Fruit fly (Drosophila melanogaster) whole organism, embryonic: ENCODE results near the gene Acp63F.

Source experiments
- CG10321 ChIP-seq: fragments of 200-800 bp; sonication (Bioruptor generic); IDR thresholded peaks from 2 replicates; pipeline ENCODE4 v1.3.6; 2022; ENCODE audit warnings: missing biosample characterization, missing genetic modification characterization
- CG10366 ChIP-seq: fragments of 200-800 bp; sonication (Bioruptor generic); IDR thresholded peaks from 2 replicates; pipeline ENCODE4 v1.3.6; 2022; ENCODE audit warnings: missing biosample characterization, missing genetic modification characterization
- CG10979 ChIP-seq: fragments of 200-800 bp; sonication (Bioruptor generic); optimal IDR thresholded peaks from 2 replicates; lab custom pipeline; 2018; ENCODE audit warnings: missing biosample characterization, mild to moderate bottlenecking, missing genetic modification characterization, moderate library complexity
- CG11695 ChIP-seq: fragments of 200-800 bp; sonication (Bioruptor generic); IDR thresholded peaks from 3 replicates; pipeline ENCODE4 v1.3.6; 2022; ENCODE audit warnings: missing biosample characterization, missing genetic modification characterization
- CG11696 ChIP-seq: fragments of 200-800 bp; sonication (Bioruptor generic); IDR thresholded peaks from 2 replicates; pipeline ENCODE4 v1.3.6; 2022; ENCODE audit warnings: missing biosample characterization, missing genetic modification characterization
- CG1233 ChIP-seq: fragments of 200-800 bp; sonication (Bioruptor generic); optimal IDR thresholded peaks from 4 replicates; lab custom pipeline; 2018; ENCODE audit warnings: missing biosample characterization, mild to moderate bottlenecking, missing genetic modification characterization
- CG12659 ChIP-seq: fragments of 200-800 bp; sonication (Bioruptor generic); optimal IDR thresholded peaks from 3 replicates; lab custom pipeline; 2017; ENCODE audit warnings: mild to moderate bottlenecking, missing biosample characterization, missing genetic modification reagents, missing genetic modification characterization
- CG15011 ChIP-seq: fragments of 200-800 bp; sonication (Bioruptor generic); optimal IDR thresholded peaks from 3 replicates; lab custom pipeline; 2018; ENCODE audit warnings: missing biosample characterization, mild to moderate bottlenecking, missing genetic modification characterization
- CG1602 ChIP-seq: fragments of 200-800 bp; sonication (Bioruptor generic); optimal IDR thresholded peaks from 3 replicates; lab custom pipeline; 2016; ENCODE audit warnings: missing biosample characterization, missing genetic modification characterization
- CG16815 ChIP-seq: fragments of 200-800 bp; sonication (Bioruptor generic); optimal IDR thresholded peaks from 3 replicates; lab custom pipeline; 2017; ENCODE audit warnings: missing biosample characterization, mild to moderate bottlenecking, missing genetic modification characterization
- CG31365 ChIP-seq: fragments of 200-800 bp; sonication (Bioruptor generic); optimal IDR thresholded peaks from 2 replicates; lab custom pipeline; 2018; ENCODE audit warnings: missing biosample characterization, mild to moderate bottlenecking, missing genetic modification characterization
- CG42726 ChIP-seq: fragments of 200-800 bp; sonication (Bioruptor generic); IDR thresholded peaks from 2 replicates; pipeline ENCODE4 v1.3.6; 2022; ENCODE audit warnings: missing biosample characterization, missing genetic modification characterization; ENCODE audit not compliant: partially characterized antibody
- CG4617 ChIP-seq: fragments of 200-800 bp; sonication (Bioruptor generic); optimal IDR thresholded peaks from 3 replicates; lab custom pipeline; 2016; ENCODE audit warnings: missing biosample characterization, missing genetic modification characterization, borderline replicate concordance
- CG4820 ChIP-seq: fragments of 200-800 bp; sonication (Bioruptor generic); optimal IDR thresholded peaks from 3 replicates; lab custom pipeline; 2016; ENCODE audit warnings: missing biosample characterization, missing genetic modification characterization
- CG6254 ChIP-seq: fragments of 200-800 bp; sonication (Bioruptor generic); optimal IDR thresholded peaks from 3 replicates; lab custom pipeline; 2017; ENCODE audit warnings: mild to moderate bottlenecking, missing biosample characterization, missing genetic modification reagents, missing genetic modification characterization
- CG8290 ChIP-seq, 3 experiments: fragments of 200-800 bp; sonication (Bioruptor generic); optimal IDR thresholded peaks; 2 replicates each; lab custom pipeline; 2016 to 2019; ENCODE audit warnings: missing biosample characterization in 3 of 3, missing genetic modification characterization in 3 of 3, mild to moderate bottlenecking in 2 of 3, moderate library complexity in 1 of 3
- CG8765 ChIP-seq: fragments of 200-800 bp; sonication (Bioruptor generic); IDR thresholded peaks from 2 replicates; pipeline ENCODE4 v1.3.6; 2022; ENCODE audit warnings: missing biosample characterization, missing genetic modification characterization
- CG9817 ChIP-seq: fragments of 200-800 bp; sonication (Bioruptor generic); optimal IDR thresholded peaks from 2 replicates; lab custom pipeline; 2018; ENCODE audit warnings: missing biosample characterization, mild to moderate bottlenecking, missing genetic modification characterization, moderate library complexity
- CoRest ChIP-seq: fragments of 200-800 bp; sonication (Bioruptor generic); optimal IDR thresholded peaks from 3 replicates; lab custom pipeline; 2018; ENCODE audit warnings: missing biosample characterization, mild to moderate bottlenecking, missing genetic modification characterization, moderate library complexity
- D ChIP-seq, 2 experiments: fragments of 200-800 bp in 1 of 2; fragments of >200 bp in 1 of 2; sonication (Bioruptor generic) in 1 of 2; optimal IDR thresholded peaks; 2 replicates in 1 of 2; 3 replicates in 1 of 2; lab custom pipeline; 2017; ENCODE audit warnings: mild to moderate bottlenecking in 1 of 2, missing biosample characterization in 1 of 2, missing genetic modification characterization in 1 of 2, missing genetic modification reagents in 1 of 2
- Deaf1 ChIP-seq: fragments of 200-800 bp; optimal IDR thresholded peaks from 3 replicates; lab custom pipeline; 2019; ENCODE audit warnings: missing biosample characterization, mild to moderate bottlenecking, missing genetic modification characterization, moderate library complexity
- Dfd ChIP-seq, 2 experiments: fragments of >200 bp; optimal IDR thresholded peaks; 2 replicates each; lab custom pipeline; 2017; ENCODE audit warnings: missing biosample characterization in 2 of 2, missing genetic modification characterization in 2 of 2
- Dip2 ChIP-seq: fragments of 200-800 bp; sonication (Bioruptor generic); IDR thresholded peaks from 2 replicates; pipeline ENCODE4 v1.3.6; 2022; ENCODE audit warnings: missing biosample characterization, missing genetic modification characterization
- H15 ChIP-seq: fragments of 200-800 bp; sonication (Bioruptor generic); IDR thresholded peaks from 3 replicates; pipeline ENCODE4 v1.3.6; 2022; ENCODE audit warnings: missing biosample characterization, missing genetic modification characterization
- Hr39 ChIP-seq: fragments of >200 bp; optimal IDR thresholded peaks from 2 replicates; lab custom pipeline; 2017
- Meics ChIP-seq: fragments of 200-800 bp; sonication (Bioruptor generic); optimal IDR thresholded peaks from 2 replicates; lab custom pipeline; 2017; ENCODE audit warnings: missing biosample characterization, mild to moderate bottlenecking, missing genetic modification characterization
- Mrtf ChIP-seq: fragments of 200-800 bp; sonication (Bioruptor generic); IDR thresholded peaks from 3 replicates; pipeline ENCODE4 v1.3.6; 2022; ENCODE audit warnings: missing biosample characterization, missing genetic modification characterization
- Spps ChIP-seq: fragments of 200-800 bp; sonication (Bioruptor generic); optimal IDR thresholded peaks from 2 replicates; lab custom pipeline; 2018; ENCODE audit warnings: missing biosample characterization, mild to moderate bottlenecking, missing genetic modification characterization
- Vsx1 ChIP-seq: fragments of 200-800 bp; sonication (Bioruptor generic); optimal IDR thresholded peaks from 2 replicates; lab custom pipeline; 2017; ENCODE audit warnings: missing biosample characterization, mild to moderate bottlenecking, missing genetic modification characterization, missing genetic modification reagents
- ash1 ChIP-seq: fragments of 200-800 bp; sonication (Bioruptor generic); optimal IDR thresholded peaks from 2 replicates; lab custom pipeline; 2018; ENCODE audit warnings: missing biosample characterization, mild to moderate bottlenecking, missing genetic modification characterization
- bcd ChIP-seq: fragments of 200-800 bp; sonication (Bioruptor generic); optimal IDR thresholded peaks from 2 replicates; lab custom pipeline; 2017; ENCODE audit warnings: missing biosample characterization, mild to moderate bottlenecking, missing genetic modification characterization
- btn ChIP-seq: fragments of 200-800 bp; sonication (Bioruptor generic); optimal IDR thresholded peaks from 2 replicates; lab custom pipeline; 2016; ENCODE audit warnings: missing biosample characterization, missing genetic modification characterization
- cato ChIP-seq: fragments of 200-800 bp; sonication (Bioruptor generic); optimal IDR thresholded peaks from 2 replicates; lab custom pipeline; 2016; ENCODE audit warnings: missing biosample characterization, missing genetic modification characterization, borderline replicate concordance
- caup ChIP-seq: fragments of 200-800 bp; sonication (Bioruptor generic); optimal IDR thresholded peaks from 3 replicates; lab custom pipeline; 2017; ENCODE audit warnings: missing biosample characterization, mild to moderate bottlenecking, missing genetic modification characterization, moderate library complexity; ENCODE audit not compliant: severe bottlenecking
- dan ChIP-seq: fragments of 200-800 bp; sonication (Bioruptor generic); IDR thresholded peaks from 2 replicates; pipeline ENCODE4 v1.3.6; 2022; ENCODE audit warnings: missing biosample characterization, missing genetic modification characterization
- grau ChIP-seq: fragments of 200-800 bp; optimal IDR thresholded peaks from 3 replicates; lab custom pipeline; 2019; ENCODE audit warnings: missing biosample characterization, mild to moderate bottlenecking, missing genetic modification characterization, moderate library complexity
- hth ChIP-seq: fragments of >200 bp; optimal IDR thresholded peaks from 2 replicates; lab custom pipeline; 2017; ENCODE audit warnings: inconsistent platforms
- jigr1 ChIP-seq: fragments of 200-800 bp; sonication (Bioruptor generic); IDR thresholded peaks from 3 replicates; pipeline ENCODE4 v1.3.6; 2022; ENCODE audit warnings: missing biosample characterization, missing genetic modification characterization
- lola ChIP-seq, 3 experiments: fragments of >200 bp in 2 of 3; fragments of 200-800 bp in 1 of 3; sonication (Bioruptor generic) in 1 of 3; optimal IDR thresholded peaks; 2 replicates each; lab custom pipeline; 2017 to 2019; ENCODE audit warnings: missing biosample characterization in 3 of 3, missing genetic modification characterization in 3 of 3, mild to moderate bottlenecking in 1 of 3, moderate library complexity in 1 of 3
- mam ChIP-seq: fragments of 200-800 bp; sonication (Bioruptor generic); optimal IDR thresholded peaks from 3 replicates; lab custom pipeline; 2016; ENCODE audit warnings: missing biosample characterization, missing genetic modification characterization
- nom ChIP-seq: fragments of 200-800 bp; sonication (Bioruptor generic); optimal IDR thresholded peaks from 2 replicates; lab custom pipeline; 2017; ENCODE audit warnings: missing biosample characterization, missing genetic modification characterization, mild to moderate bottlenecking, moderate library complexity, missing genetic modification reagents
- psq ChIP-seq: fragments of 200-800 bp; sonication (Bioruptor generic); optimal IDR thresholded peaks from 2 replicates; lab custom pipeline; 2017; ENCODE audit warnings: missing biosample characterization, missing genetic modification characterization
- pzg ChIP-seq: fragments of 200-800 bp; sonication (Bioruptor generic); optimal IDR thresholded peaks from 3 replicates; lab custom pipeline; 2018; ENCODE audit warnings: missing biosample characterization, mild to moderate bottlenecking, missing genetic modification characterization, moderate library complexity
- scrt ChIP-seq: fragments of 200-800 bp; sonication (Bioruptor generic); optimal IDR thresholded peaks from 2 replicates; lab custom pipeline; 2018; ENCODE audit warnings: missing biosample characterization, mild to moderate bottlenecking, missing genetic modification characterization, moderate library complexity
- sisA ChIP-seq: fragments of 200-800 bp; sonication (Bioruptor generic); IDR thresholded peaks from 2 replicates; pipeline ENCODE4 v1.3.6; 2022; ENCODE audit warnings: missing biosample characterization, missing genetic modification characterization
- slou ChIP-seq: fragments of 200-800 bp; sonication (Bioruptor generic); optimal IDR thresholded peaks from 3 replicates; lab custom pipeline; 2016; ENCODE audit warnings: missing biosample characterization, missing genetic modification characterization
- vvl ChIP-seq: fragments of 200-800 bp; sonication (Bioruptor generic); IDR thresholded peaks from 2 replicates; pipeline ENCODE4 v1.3.6; 2022; ENCODE audit warnings: missing biosample characterization, missing genetic modification characterization
- wek ChIP-seq: fragments of 200-800 bp; sonication (Bioruptor generic); optimal IDR thresholded peaks from 3 replicates; lab custom pipeline; 2018; ENCODE audit warnings: missing biosample characterization, mild to moderate bottlenecking, missing genetic modification characterization, moderate library complexity

Gene Acp63F

DNA sequence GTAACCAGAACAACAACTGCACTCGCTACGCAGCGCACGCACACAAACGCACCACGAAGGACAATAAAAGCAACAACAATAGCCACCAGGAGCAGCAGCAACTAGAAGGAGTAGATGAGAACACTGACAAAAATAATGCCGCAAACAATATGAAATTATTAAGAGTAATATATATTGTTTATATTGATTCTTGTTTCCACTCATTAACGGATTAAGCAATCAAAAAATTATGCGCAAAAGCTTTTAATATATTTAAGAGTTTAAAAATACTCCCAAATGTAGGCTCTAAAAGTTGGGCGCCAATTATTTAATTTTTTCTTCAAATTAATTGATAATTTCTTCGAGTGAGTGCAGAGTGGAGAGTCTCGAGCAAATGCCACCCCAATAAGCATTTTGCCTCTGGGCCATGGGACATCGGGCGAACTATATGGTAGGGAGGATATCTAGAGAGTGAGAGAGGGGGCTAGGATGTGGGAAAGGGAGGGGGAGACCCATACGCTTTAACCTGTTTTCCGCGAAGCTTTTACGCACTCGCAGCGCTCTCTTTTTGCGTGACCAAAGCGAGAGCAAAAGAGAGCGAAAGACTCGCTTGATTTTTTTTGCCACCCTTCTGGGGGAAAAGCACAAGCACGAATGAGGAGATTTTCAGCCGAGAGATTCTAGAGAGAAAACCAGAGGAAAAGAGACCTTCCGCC is 8.8 kb upstream of the Acp63F start, which contains the start of gene Rdh (continued):
- TF ChIP-seq lola (GFP tag; optimal IDR thresholded peaks at IDR 0.05; lab: Kevin White, UChicago) (peak in 1 of 3 experiments; percentile 68), Mrtf (peak; percentile 52; the same call in 1 of the 3 replicates), CG4820 (peak; percentile 71), Vsx1 (peak; percentile 66), D (optimal IDR thresholded peaks at IDR 0.05; lab: Kevin White, UChicago) (no peak), D (GFP tag; optimal IDR thresholded peaks at IDR 0.05; lab: Kevin White, UChicago) (peak; percentile 84), Spps (peak; percentile 10), CG4617 (GFP tag; lab: Kevin White, UChicago) (no peak), CG9817 (peak; percentile 77), CG12659 (GFP tag; lab: Kevin White, UChicago) (peak; percentile 85), CG8765 (GFP tag; lab: Robert Waterston, UW) (peak; percentile 18; the same call in 1 of the 2 replicates), cato (peak; percentile 33), Dfd (GFP tag; optimal IDR thresholded peaks at IDR 0.05; lab: Kevin White, UChicago) (no peak), vvl (GFP tag; lab: Robert Waterston, UW) (peak; percentile 78), hth (lab: Kevin White, UChicago) (no peak), Hr39 (lab: Kevin White, UChicago) (no peak), Dip2 (GFP tag; lab: Robert Waterston, UW) (no peak), ash1 (no peak), CG6254 (GFP tag; lab: Kevin White, UChicago) (peak; percentile 77), dan (GFP tag; lab: Robert Waterston, UW) (no peak), nom (GFP tag; lab: Kevin White, UChicago) (no peak), grau (peak; percentile 87), jigr1 (GFP tag; lab: Robert Waterston, UW) (no peak), CG11696 (0 out of 2 replicates have a peak, but pooled peaks have one; percentile 8), wek (GFP tag; lab: Kevin White, UChicago) (no peak), scrt (GFP tag; lab: Kevin White, UChicago) (peak; percentile 81), bcd (GFP tag; lab: Kevin White, UChicago) (peak; percentile 73), Deaf1 (no peak), CG1233 (GFP tag; lab: Kevin White, UChicago) (peak; percentile 59), slou (GFP tag; lab: Kevin White, UChicago) (peak; percentile 65), btn (GFP tag; lab: Kevin White, UChicago) (no peak), sisA (GFP tag; lab: Robert Waterston, UW) (peak; percentile 63), CG10979 (tag; lab: Kevin White, UChicago) (peak; percentile 85), H15 (GFP tag; lab: Robert Waterston, UW) (no peak), CG8290 (GFP tag; optimal IDR thresholded peaks at IDR 0.05; lab: Kevin White, UChicago) (no peak), CG8290 (tag; optimal IDR thresholded peaks at IDR 0.05; lab: Kevin White, UChicago) (no peak), CG11695 (peak; percentile 75), CG31365 (tag; lab: Kevin White, UChicago) (peak; percentile 37), CG16815 (GFP tag; lab: Kevin White, UChicago) (peak; percentile 61), pzg (no peak), CG10366 (GFP tag; lab: Robert Waterston, UW) (peak; percentile 39; the same call in 1 of the 2 replicates), CG10321 (no peak), CoRest (tag; lab: Kevin White, UChicago) (peak; percentile 86), caup (peak; percentile 84), CG1602 (GFP tag; lab: Kevin White, UChicago) (peak; percentile 66), CG15011 (GFP tag; lab: Kevin White, UChicago) (peak; percentile 77), CG42726 (GFP tag; lab: Robert Waterston, UW) (no peak), psq (GFP tag; lab: Kevin White, UChicago) (peak; percentile 20), Meics (peak; percentile 87), mam (GFP tag; lab: Kevin White, UChicago) (peak; percentile 51)
